Worm (Caenorhabditis elegans): ENCODE data around the gene max-2.
"Not testable (repeated sequence)": the region's sequence is repeated elsewhere in the genome, so short reads cannot be mapped to it uniquely, and the experiment has no call there.

DNA sequence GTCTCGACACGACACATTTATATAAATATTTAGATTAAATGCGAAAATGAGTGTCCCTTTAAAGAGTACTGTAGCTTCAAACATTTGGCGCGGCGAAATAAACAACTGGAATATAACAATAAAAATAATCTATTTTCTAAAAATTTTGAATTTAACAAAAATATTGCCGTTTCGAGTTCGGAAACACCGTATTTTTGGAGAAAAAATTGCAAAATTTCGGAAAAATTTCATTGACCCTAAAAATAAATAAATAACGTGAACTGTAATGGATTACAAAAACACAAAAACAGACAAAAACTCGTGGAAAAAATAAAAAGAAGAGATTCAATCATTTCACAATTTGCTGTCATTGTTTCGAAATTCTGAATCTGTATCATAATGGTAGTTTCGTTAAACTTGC lies 22.0 kb upstream of the max-2 start, which contains the start of gene F42G4.2:
- not testable (repeated sequence) for TF ChIP-seq him-1, dao-5 (tag; optimal IDR thresholded peaks at IDR 0.05)
